Worm (Caenorhabditis elegans): Measurements from ENCODE around the gene srv-34.

The srv-34 gene

ce11 chrV:16367575-16367974, 7.0 kb downstream of the srv-34 start, which contains the start of gene W08G11.3 (continued):
- no peak for TF ChIP-seq unc-39 (tag; optimal IDR thresholded peaks at IDR 0.05)
- no peak for TF ChIP-seq madf-9 (GFP tag; conservative IDR thresholded peaks at IDR 0.05)
- no peak for TF ChIP-seq nhr-25 (tag; optimal IDR thresholded peaks at IDR 0.05; ENCODE audit: borderline replicate concordance, insufficient read depth)
- no peak for TF ChIP-seq ceh-28 (tag; optimal IDR thresholded peaks at IDR 0.05)
- TF ChIP-seq lim-7 (GFP tag; IDR thresholded peaks at IDR 0.05): no peak
- peak; percentile 55 for TF ChIP-seq ama-1 (optimal IDR thresholded peaks at IDR 0.05)
- peak; percentile 25 for TF ChIP-seq F10B5.3 (tag; optimal IDR thresholded peaks at IDR 0.05)
- TF ChIP-seq lsy-2 (tag; optimal IDR thresholded peaks at IDR 0.05): no peak
- no peak for TF ChIP-seq duxl-1 (tag; optimal IDR thresholded peaks at IDR 0.05; ENCODE audit: poor library complexity)
- no peak for TF ChIP-seq arid-1 (GFP tag; conservative IDR thresholded peaks at IDR 0.05)
- TF ChIP-seq gei-8 (GFP tag; optimal IDR thresholded peaks at IDR 0.05): no peak
- no peak for TF ChIP-seq Y75B8A.6 (GFP tag; IDR thresholded peaks at IDR 0.05)
- TF ChIP-seq zag-1 (tag; optimal IDR thresholded peaks at IDR 0.05): no peak
- no peak for TF ChIP-seq T20F7.1 (GFP tag; optimal IDR thresholded peaks at IDR 0.05)
- TF ChIP-seq egl-43 (GFP tag; IDR thresholded peaks at IDR 0.05): no peak
- no peak for TF ChIP-seq nhr-102 (tag; optimal IDR thresholded peaks at IDR 0.05)
- TF ChIP-seq ces-1 (GFP tag; optimal IDR thresholded peaks at IDR 0.05): no peak
- TF ChIP-seq tra-1 (GFP tag; IDR thresholded peaks at IDR 0.05): no peak
- no peak for TF ChIP-seq ceh-82 (tag; optimal IDR thresholded peaks at IDR 0.05)
- TF ChIP-seq skn-1 (tag; optimal IDR thresholded peaks at IDR 0.05): no peak
- no peak for TF ChIP-seq cey-2 (tag; optimal IDR thresholded peaks at IDR 0.05; ENCODE audit: borderline replicate concordance, insufficient read depth)
- TF ChIP-seq rbr-2 (tag; optimal IDR thresholded peaks at IDR 0.05): no peak
- no peak for TF ChIP-seq lir-3 (tag; optimal IDR thresholded peaks at IDR 0.05)
- no peak for TF ChIP-seq fkh-10 (GFP tag; optimal IDR thresholded peaks at IDR 0.05)
- TF ChIP-seq lin-38 (GFP tag; IDR thresholded peaks at IDR 0.05): 0 out of 2 replicates have a peak, but pooled peaks have one; percentile 9
- TF ChIP-seq ctbp-1 (GFP tag; IDR thresholded peaks at IDR 0.05): no peak
- TF ChIP-seq mdl-1 (tag; optimal IDR thresholded peaks at IDR 0.05): no peak
- no peak for TF ChIP-seq Y105C5A.15 (GFP tag; IDR thresholded peaks at IDR 0.05)
- no peak for TF ChIP-seq mxl-3 (GFP tag; optimal IDR thresholded peaks at IDR 0.05)
- TF ChIP-seq madf-5 (GFP tag; IDR thresholded peaks at IDR 0.05): no peak
- TF ChIP-seq ceh-62 (tag; optimal IDR thresholded peaks at IDR 0.05): no peak
- TF ChIP-seq F44E2.7 (GFP tag; IDR thresholded peaks at IDR 0.05): no peak

- no peak for TF ChIP-seq Y5F2A.4 (GFP tag; optimal IDR thresholded peaks at IDR 0.05)
- TF ChIP-seq snpc-1.2 (GFP tag; IDR thresholded peaks at IDR 0.05): no peak
Measured at ce11 chrV:16361350-16361749, 13.2 kb downstream of the srv-34 start.

ce11 chrV:16357253-16357652, 17.3 kb downstream of the srv-34 start, which contains the start of gene pptr-1:
TSS of gene pptr-1 (plus strand) at chrV:16357521.
- no peak for TF ChIP-seq attf-4 (tag; optimal IDR thresholded peaks at IDR 0.05)
- no peak for TF ChIP-seq duxl-1 (tag; optimal IDR thresholded peaks at IDR 0.05; ENCODE audit: poor library complexity)
- no peak for TF ChIP-seq ceh-28 (tag; optimal IDR thresholded peaks at IDR 0.05)
- no peak for TF ChIP-seq nhr-77 (tag; optimal IDR thresholded peaks at IDR 0.05)
- no peak for TF ChIP-seq daf-16 (GFP tag; optimal IDR thresholded peaks at IDR 0.05)
- TF ChIP-seq daf-16 (tag; optimal IDR thresholded peaks at IDR 0.05): peak; percentile 63
- no peak for TF ChIP-seq aly-2 (tag; optimal IDR thresholded peaks at IDR 0.05)
- TF ChIP-seq mep-1 (tag; optimal IDR thresholded peaks at IDR 0.05): peak; percentile 42
- no peak for TF ChIP-seq ces-1 (GFP tag; optimal IDR thresholded peaks at IDR 0.05)
- peak; percentile 55 for TF ChIP-seq nhr-28 (tag; optimal IDR thresholded peaks at IDR 0.05)
- TF ChIP-seq php-3 (GFP tag; IDR thresholded peaks at IDR 0.05): peak; percentile 30; the same call in 1 of the 2 replicates
- no peak for TF ChIP-seq ztf-11 (tag; optimal IDR thresholded peaks at IDR 0.05)
- TF ChIP-seq dve-1 (tag; optimal IDR thresholded peaks at IDR 0.05; ENCODE audit: insufficient read depth): peak; percentile 40
- TF ChIP-seq ZK546.5 (tag; optimal IDR thresholded peaks at IDR 0.05): no peak
- peak in 1 of 2 experiments; percentile 28 for TF ChIP-seq mdl-1 (tag; optimal IDR thresholded peaks at IDR 0.05)
- TF ChIP-seq hmg-1.1 (GFP tag; IDR thresholded peaks at IDR 0.05): 0 out of 2 replicates have a peak, but pooled peaks have one; percentile 15
- peak; percentile 12 for TF ChIP-seq hlh-30 (tag; optimal IDR thresholded peaks at IDR 0.05; ENCODE audit: insufficient read depth)
- no peak for TF ChIP-seq nhr-76 (tag; optimal IDR thresholded peaks at IDR 0.05)
- peak; percentile 48 for TF ChIP-seq pqm-1 (tag; optimal IDR thresholded peaks at IDR 0.05)
- TF ChIP-seq saeg-2 (GFP tag; IDR thresholded peaks at IDR 0.05): no peak
- TF ChIP-seq hlh-11 (tag; optimal IDR thresholded peaks at IDR 0.05): peak; percentile 73
